Worm (Caenorhabditis elegans): ENCODE data around the gene suds-3.

The suds-3 gene

DNA sequence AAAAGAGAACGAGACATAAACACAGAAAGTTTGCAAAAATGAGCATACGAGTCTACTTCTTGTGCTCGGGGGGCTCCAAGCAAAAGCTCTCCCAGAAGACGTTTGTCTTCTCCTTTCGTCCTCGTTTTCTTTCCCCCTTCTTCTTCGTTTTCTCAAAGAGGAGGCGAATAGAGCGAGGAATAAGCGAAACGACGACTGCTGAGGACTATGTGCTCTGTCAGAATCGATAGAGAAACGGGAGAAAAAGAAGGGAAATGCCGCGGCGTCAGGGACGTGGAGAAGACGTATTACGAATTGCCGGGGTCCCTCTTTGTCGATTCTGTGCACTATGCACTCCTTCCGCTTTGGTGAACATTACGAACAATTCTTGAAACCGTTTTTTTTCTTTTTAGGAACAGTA, 47.6 kb downstream of the suds-3 start (continued):
- TF ChIP-seq aptf-3 (GFP tag; IDR thresholded peaks at IDR 0.05) (no peak), Y53F4B.3 (GFP tag; IDR thresholded peaks at IDR 0.05) (no peak), K12H6.12 (tag; optimal IDR thresholded peaks at IDR 0.05) (peak; percentile 13), T26A5.8 (tag; optimal IDR thresholded peaks at IDR 0.05) (no peak), Y56A3A.18 (GFP tag; IDR thresholded peaks at IDR 0.05) (no peak), egrh-3 (GFP tag; IDR thresholded peaks at IDR 0.05) (no peak), madf-10 (tag; optimal IDR thresholded peaks at IDR 0.05) (no peak), F55B11.4 (tag; optimal IDR thresholded peaks at IDR 0.05; ENCODE audit: borderline replicate concordance, insufficient read depth) (no peak), Y95B8A.8 (GFP tag; IDR thresholded peaks at IDR 0.05) (no peak), F37B4.10 (GFP tag; IDR thresholded peaks at IDR 0.05) (no peak), lin-26 (GFP tag; IDR thresholded peaks at IDR 0.05) (peak; percentile 45; the same call in 1 of the 2 replicates), ekl-4 (GFP tag; IDR thresholded peaks at IDR 0.05) (peak; percentile 46; the same call in 1 of the 2 replicates), F39B2.1 (GFP tag; IDR thresholded peaks at IDR 0.05) (no peak), hmg-1.2 (GFP tag; IDR thresholded peaks at IDR 0.05) (0 out of 2 replicates have a peak, but pooled peaks have one; percentile 19), C17E4.6 (GFP tag; IDR thresholded peaks at IDR 0.05) (peak; percentile 62; the same call in 1 of the 2 replicates), F52B5.7 (tag; optimal IDR thresholded peaks at IDR 0.05) (no peak), chd-7 (tag; optimal IDR thresholded peaks at IDR 0.05) (peak; percentile 24), zim-3 (tag; optimal IDR thresholded peaks at IDR 0.05) (no peak), akir-1 (GFP tag; optimal IDR thresholded peaks at IDR 0.05) (no peak), lin-54 (GFP tag; optimal IDR thresholded peaks at IDR 0.05) (no peak), lsl-1 (GFP tag; optimal IDR thresholded peaks at IDR 0.05) (no peak), F33H1.4 (GFP tag; IDR thresholded peaks at IDR 0.05) (no peak), F49E8.2 (tag; optimal IDR thresholded peaks at IDR 0.05; ENCODE audit: insufficient read depth) (peak; percentile 63), nfya-1 (tag; optimal IDR thresholded peaks at IDR 0.05; ENCODE audit: borderline replicate concordance, insufficient read depth) (no peak), ztf-6 (GFP tag; IDR thresholded peaks at IDR 0.05) (no peak), B0035.1 (tag; optimal IDR thresholded peaks at IDR 0.05) (no peak), F22D6.2 (tag; optimal IDR thresholded peaks at IDR 0.05) (no peak), bed-2 (GFP tag; IDR thresholded peaks at IDR 0.05) (no peak), F57A8.1 (GFP tag; optimal IDR thresholded peaks at IDR 0.05) (no peak), rec-8 (tag; optimal IDR thresholded peaks at IDR 0.05) (no peak), pha-4 (tag; optimal IDR thresholded peaks at IDR 0.05) (no peak), cebp-1 (GFP tag; IDR thresholded peaks at IDR 0.05) (no peak), cebp-1 (tag; optimal IDR thresholded peaks at IDR 0.05) (peak; percentile 46), cebp-2 (GFP tag; IDR thresholded peaks at IDR 0.05) (no peak), F57C9.4 (tag; optimal IDR thresholded peaks at IDR 0.05) (no peak), F10E7.11 (tag; optimal IDR thresholded peaks at IDR 0.05) (peak; percentile 33), ztf-3 (GFP tag; optimal IDR thresholded peaks at IDR 0.05) (no peak), rcor-1 (GFP tag; IDR thresholded peaks at IDR 0.05) (peak; percentile 20; the same call in 1 of the 2 replicates), attf-3 (GFP tag; conservative IDR thresholded peaks at IDR 0.05) (0 out of 2 replicates have a peak, but pooled peaks have one; percentile 23), nhr-90 (tag; optimal IDR thresholded peaks at IDR 0.05) (no peak), ceh-40 (GFP tag; IDR thresholded peaks at IDR 0.05) (no peak), xnd-1 (tag; optimal IDR thresholded peaks at IDR 0.05) (no peak), madf-6 (GFP tag; IDR thresholded peaks at IDR 0.05) (peak; percentile 50; the same call in 1 of the 2 replicates), nhr-27 (tag; optimal IDR thresholded peaks at IDR 0.05) (no peak), hrde-1 (tag; optimal IDR thresholded peaks at IDR 0.05; ENCODE audit: borderline replicate concordance) (peak; percentile 21), egl-18 (GFP tag; IDR thresholded peaks at IDR 0.05) (peak; percentile 71; the same call in 1 of the 2 replicates), attf-5 (GFP tag; optimal IDR thresholded peaks at IDR 0.05) (peak; percentile 28), let-607 (tag; optimal IDR thresholded peaks at IDR 0.05) (no peak)
